Comparison of ENCODE assay signal across 3 worm cellular contexts in the genomic region with DNA sequence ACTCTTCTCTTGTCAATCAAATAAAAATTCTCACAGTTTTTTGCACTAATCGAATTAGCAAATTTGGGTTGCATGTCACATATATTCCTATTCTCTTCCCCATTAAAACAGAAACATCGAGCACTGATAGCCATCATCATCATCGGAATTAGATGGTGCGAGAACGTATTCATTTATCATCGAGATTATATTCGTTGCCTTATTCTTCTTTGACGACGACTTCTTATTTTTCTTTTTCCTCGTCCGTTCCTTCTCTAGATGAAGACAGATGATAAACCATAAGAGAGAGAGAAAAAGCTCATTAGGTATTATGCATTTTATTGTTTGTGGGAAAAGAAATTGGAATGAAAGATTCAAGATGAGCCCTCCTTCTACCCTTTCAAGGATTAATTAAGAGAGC.
A peak's percentile ranks its signal among the peaks of the same experiment; 100 is the strongest.
TF ChIP-seq lines count a peak whose summit lies in the region.

No protein-coding gene starts in this region.

TF ChIP-seq in whole organism, L2 larva, 48 proteins besides CTCF, POLR2A, EP300 and RAD21:
- TF ChIP-seq unc-55 (GFP tag; optimal IDR thresholded peaks at IDR 0.05; lab: Kevin White, UChicago), result peak; percentile 47
- TF ChIP-seq ceh-82 (tag; optimal IDR thresholded peaks at IDR 0.05; lab: Kevin White, UChicago), result no peak
- no peak for TF ChIP-seq skn-1 (tag; optimal IDR thresholded peaks at IDR 0.05; lab: Kevin White, UChicago)
- peak; percentile 13 for TF ChIP-seq mab-5 (tag; optimal IDR thresholded peaks at IDR 0.05; lab: Kevin White, UChicago)
- no peak for TF ChIP-seq sma-9 (GFP tag; optimal IDR thresholded peaks at IDR 0.05; lab: Kevin White, UChicago)
- no peak for TF ChIP-seq sma-9 (tag; optimal IDR thresholded peaks at IDR 0.05; lab: Kevin White, UChicago)
TF ChIP-seq in whole organism, L2 larva: peak in this region for 2.

TF ChIP-seq in whole organism, L3 larva, 47 proteins besides CTCF, POLR2A, EP300 and RAD21:
- TF ChIP-seq elt-1 (tag; optimal IDR thresholded peaks at IDR 0.05; lab: Kevin White, UChicago), result peak; percentile 56
- TF ChIP-seq nhr-23 (tag; optimal IDR thresholded peaks at IDR 0.05; lab: Kevin White, UChicago), result no peak
- no peak for TF ChIP-seq elt-2 (tag; optimal IDR thresholded peaks at IDR 0.05; lab: Kevin White, UChicago)

TF ChIP-seq in whole organism, mixed stage, embryonic, 35 proteins besides CTCF, POLR2A, EP300 and RAD21:
- TF ChIP-seq ces-1 (GFP tag; optimal IDR thresholded peaks at IDR 0.05; lab: Kevin White, UChicago) (peak; percentile 18), pha-4 (tag; optimal IDR thresholded peaks at IDR 0.05; lab: Kevin White, UChicago) (no peak), elt-1 (tag; optimal IDR thresholded peaks at IDR 0.05; lab: Kevin White, UChicago; ENCODE audit: borderline replicate concordance, insufficient read depth) (peak; percentile 55), ceh-83 (GFP tag; optimal IDR thresholded peaks at IDR 0.05; lab: Kevin White, UChicago) (no peak), tbx-8 (GFP tag; optimal IDR thresholded peaks at IDR 0.05; lab: Kevin White, UChicago) (no peak)

Comparison
In these comparisons a context has a peak if more than half of its experiments do, and no peak if none do; other contexts are left out.
1. Of the 25 proteins assayed by ChIP-seq in both whole organism, L2 larva and whole organism, L3 larva: peak only in whole organism, L2 larva: none; only in whole organism, L3 larva: elt-1; in both: none; in neither: 24.